Fruit fly (Drosophila melanogaster): ENCODE data around the gene CG11381.

The CG11381 gene

DNA sequence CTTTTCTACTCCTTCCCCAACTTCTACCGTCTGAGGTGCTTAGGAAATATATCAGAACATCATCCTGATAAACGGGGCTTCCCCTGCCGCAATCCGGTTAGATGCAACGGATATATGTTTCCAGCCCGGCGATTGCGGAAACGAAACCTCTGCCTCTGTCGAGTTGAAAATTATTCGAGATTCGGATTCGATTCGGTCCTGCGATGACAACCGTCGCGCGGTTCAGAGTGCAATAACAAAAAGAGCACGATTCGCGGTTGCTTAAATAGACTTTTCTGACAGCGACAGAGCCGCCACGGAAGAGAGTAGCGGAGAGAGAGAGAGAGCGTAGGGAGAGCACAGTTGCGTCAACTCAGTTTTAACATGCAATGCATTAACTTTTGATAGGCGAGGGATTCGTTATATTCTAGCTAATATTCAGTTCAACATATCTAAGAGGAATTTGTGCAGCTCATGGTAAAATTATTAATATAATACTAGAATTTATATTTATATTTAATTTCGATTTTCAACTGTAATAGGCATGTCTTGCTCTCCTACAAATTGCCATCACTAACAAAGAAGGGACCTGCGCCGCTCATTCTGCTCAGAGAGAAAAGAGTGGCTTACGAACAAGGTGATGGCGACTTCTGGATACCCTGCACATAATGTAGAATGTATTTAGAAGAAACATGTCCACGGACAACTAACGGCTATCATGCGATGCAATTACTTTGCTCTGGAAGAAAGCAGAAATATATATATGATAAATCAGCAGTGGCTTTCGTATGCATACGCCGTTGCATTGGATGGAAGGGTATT, 31.4 kb downstream of the CG11381 start (continued):
- TF ChIP-seq CG13296 (GFP tag; optimal IDR thresholded peaks at IDR 0.05) (peak; percentile 57), CG32767 (GFP tag; IDR thresholded peaks at IDR 0.05) (peak; percentile 76; the same call in 1 of the 2 replicates), pnt (GFP tag; optimal IDR thresholded peaks at IDR 0.05) (peak; percentile 61), CG30403 (GFP tag; optimal IDR thresholded peaks at IDR 0.05) (peak; percentile 65), CG7745 (tag; optimal IDR thresholded peaks at IDR 0.05) (no peak), CG14441 (GFP tag; IDR thresholded peaks at IDR 0.05) (peak; percentile 82), cg (GFP tag; optimal IDR thresholded peaks at IDR 0.05) (no peak), CG8359 (GFP tag; optimal IDR thresholded peaks at IDR 0.05; ENCODE audit: borderline replicate concordance) (peak; percentile 59), ind (GFP tag; optimal IDR thresholded peaks at IDR 0.05) (peak; percentile 65), CG15073 (GFP tag; optimal IDR thresholded peaks at IDR 0.05) (peak; percentile 7), CG7839 (tag; optimal IDR thresholded peaks at IDR 0.05) (peak; percentile 86), Hr51 (GFP tag; optimal IDR thresholded peaks at IDR 0.05) (peak; percentile 61 to 82), caup (GFP tag; optimal IDR thresholded peaks at IDR 0.05; ENCODE audit: severe bottlenecking) (peak; percentile 72), HmgD (GFP tag; optimal IDR thresholded peaks at IDR 0.05) (no peak), gro (GFP tag; optimal IDR thresholded peaks at IDR 0.05) (peak; percentile 48), CG16863 (GFP tag; optimal IDR thresholded peaks at IDR 0.05) (peak; percentile 74), stc (GFP tag; IDR thresholded peaks at IDR 0.05) (peak; percentile 73), h (optimal IDR thresholded peaks at IDR 0.05) (no peak), tna (GFP tag; IDR thresholded peaks at IDR 0.05; ENCODE audit: partially characterized antibody) (no peak), lola (GFP tag; optimal IDR thresholded peaks at IDR 0.05) (peak in 1 of 3 experiments; percentile 78), Ets97D (GFP tag; optimal IDR thresholded peaks at IDR 0.05) (peak; percentile 8), CG6689 (GFP tag; IDR thresholded peaks at IDR 0.05) (peak; percentile 82), D (optimal IDR thresholded peaks at IDR 0.05) (no peak), D (GFP tag; optimal IDR thresholded peaks at IDR 0.05) (peak; percentile 81), CG31441 (GFP tag; IDR thresholded peaks at IDR 0.05) (peak; percentile 88), ac (GFP tag; optimal IDR thresholded peaks at IDR 0.05) (no peak), fd96Cb (tag; optimal IDR thresholded peaks at IDR 0.05) (peak; percentile 85), NC2α (GFP tag; optimal IDR thresholded peaks at IDR 0.05) (peak; percentile 15), Neu2 (GFP tag; optimal IDR thresholded peaks at IDR 0.05; ENCODE audit: borderline replicate concordance) (no peak), CG8089 (GFP tag; optimal IDR thresholded peaks at IDR 0.05) (peak; percentile 53), CG8478 (optimal IDR thresholded peaks at IDR 0.05) (no peak), CG11560 (tag; IDR thresholded peaks at IDR 0.05) (peak; percentile 49; the same call in 2 of the 3 replicates), hbn (GFP tag; IDR thresholded peaks at IDR 0.05; ENCODE audit: partially characterized antibody) (peak; percentile 52; the same call in 1 of the 2 replicates), CG9437 (GFP tag; optimal IDR thresholded peaks at IDR 0.05) (peak; percentile 53), tll (GFP tag; optimal IDR thresholded peaks at IDR 0.05) (peak in 1 of 2 experiments; percentile 50), amos (GFP tag; IDR thresholded peaks at IDR 0.05; ENCODE audit: partially characterized antibody) (0 out of 2 replicates have a peak, but pooled peaks have one; percentile 24), pan (optimal IDR thresholded peaks at IDR 0.05) (peak in 1 of 2 experiments; percentile 66), pan (GFP tag; optimal IDR thresholded peaks at IDR 0.05 in 1 of 2, IDR thresholded peaks at IDR 0.05 in 1 of 2) (peak in 1 of 2 experiments; percentile 88), dm (GFP tag; optimal IDR thresholded peaks at IDR 0.05) (peak; percentile 41), peb (GFP tag; IDR thresholded peaks at IDR 0.05) (peak; percentile 73), CG10959 (GFP tag; IDR thresholded peaks at IDR 0.05) (peak; percentile 87), bigmax (GFP tag; optimal IDR thresholded peaks at IDR 0.05) (no peak), otp (GFP tag; IDR thresholded peaks at IDR 0.05) (peak; percentile 77), CG4820 (GFP tag; optimal IDR thresholded peaks at IDR 0.05) (peak; percentile 60), H15 (GFP tag; IDR thresholded peaks at IDR 0.05) (peak; percentile 71; the same call in 2 of the 3 replicates), p53 (GFP tag; optimal IDR thresholded peaks at IDR 0.05) (no peak), CG10565 (GFP tag; optimal IDR thresholded peaks at IDR 0.05) (peak; percentile 41), CG5245 (GFP tag; optimal IDR thresholded peaks at IDR 0.05) (peak; percentile 19), Awh (GFP tag; IDR thresholded peaks at IDR 0.05) (peak; percentile 89)
